Worm (Caenorhabditis elegans) whole organism, L4/young adult: Measurements from ENCODE around the gene srt-35.

Experiments used
- W03F9.2 ChIP-seq: fragments of 150-350 bp; optimal IDR thresholded peaks from 2 replicates; lab custom pipeline; 2014; ENCODE audit warnings: missing biosample characterization, missing genetic modification characterization
- dao-5 ChIP-seq: sonication (generic microtip); optimal IDR thresholded peaks from 2 replicates; lab custom pipeline; 2016; ENCODE audit warnings: missing genotype, missing genetic modification characterization, moderate library complexity, missing compliant biosample characterization
- him-1 ChIP-seq: sonication (generic microtip); optimal IDR thresholded peaks from 2 replicates; lab custom pipeline; 2016; ENCODE audit warnings: missing genotype, missing genetic modification reagents, missing genetic modification characterization, missing compliant biosample characterization

DNA sequence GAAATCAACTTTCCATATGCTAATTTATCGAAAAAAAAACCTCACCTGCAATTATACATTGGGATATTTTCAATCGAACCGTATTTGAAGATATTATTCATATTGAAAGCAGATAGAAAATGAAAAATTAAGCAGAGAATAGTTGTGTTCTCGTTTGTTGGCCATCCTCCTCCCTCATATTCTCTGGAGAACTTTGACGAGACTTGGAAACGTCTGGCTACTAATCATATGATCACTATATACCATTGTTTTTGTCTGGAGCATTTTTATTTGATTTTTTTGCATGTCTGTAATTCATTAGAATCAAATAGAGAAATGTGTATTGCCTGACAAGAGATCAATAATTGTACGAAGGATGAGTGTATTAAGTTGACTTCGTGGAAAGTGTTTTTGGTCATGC lies at the start of gene srt-35:
- TF ChIP-seq him-1 (no peak), dao-5 (tag; lab: Kevin White, UChicago) (no peak), W03F9.2 (tag; lab: Kevin White, UChicago) (no peak)
